Fruit fly (Drosophila melanogaster) whole organism, embryonic: Measurements from ENCODE around the gene CG43448.

Experiments used
- Antp ChIP-seq: fragments of 200-800 bp; sonication (Bioruptor generic); optimal IDR thresholded peaks from 3 replicates; lab custom pipeline; 2016; ENCODE audit warnings: missing biosample characterization, missing genetic modification characterization
- B-H1 ChIP-seq: fragments of 200-800 bp; sonication (Bioruptor generic); IDR thresholded peaks from 3 replicates; pipeline ENCODE4 v1.3.6; 2022; ENCODE audit warnings: missing biosample characterization, missing genetic modification characterization
- Bdp1 ChIP-seq: fragments of 200-800 bp; sonication (Bioruptor generic); optimal IDR thresholded peaks from 3 replicates; lab custom pipeline; 2016; ENCODE audit warnings: missing biosample characterization, missing genetic modification characterization
- Bteb2 ChIP-seq: fragments of 200-800 bp; sonication (Bioruptor generic); optimal IDR thresholded peaks from 2 replicates; lab custom pipeline; 2016; ENCODE audit warnings: missing biosample characterization, missing genetic modification characterization
- CG10654 ChIP-seq: fragments of 200-800 bp; sonication (Bioruptor generic); optimal IDR thresholded peaks from 2 replicates; lab custom pipeline; 2016; ENCODE audit warnings: missing biosample characterization, missing genetic modification characterization
- CG11247 ChIP-seq: fragments of 200-800 bp; sonication (Bioruptor generic); IDR thresholded peaks from 2 replicates; pipeline ENCODE4 v1.3.6; 2022; ENCODE audit warnings: missing biosample characterization, missing genetic modification characterization
- CG11723 ChIP-seq: fragments of 200-800 bp; sonication (Bioruptor generic); optimal IDR thresholded peaks from 2 replicates; lab custom pipeline; 2017; ENCODE audit warnings: missing biosample characterization, mild to moderate bottlenecking, missing genetic modification characterization
- CG12236 ChIP-seq: fragments of 200-800 bp; sonication (Bioruptor generic); optimal IDR thresholded peaks from 2 replicates; lab custom pipeline; 2016; ENCODE audit warnings: missing biosample characterization, missing genetic modification characterization
- CG12391 ChIP-seq: fragments of 200-800 bp; sonication (Bioruptor generic); optimal IDR thresholded peaks from 3 replicates; lab custom pipeline; 2018; ENCODE audit warnings: missing biosample characterization, mild to moderate bottlenecking, missing genetic modification characterization, moderate library complexity
- CG13287 ChIP-seq: fragments of 200-800 bp; sonication (Bioruptor generic); IDR thresholded peaks from 2 replicates; pipeline ENCODE4 v1.3.6; 2022; ENCODE audit warnings: missing biosample characterization, missing genetic modification characterization; ENCODE audit not compliant: partially characterized antibody
- CG13894 ChIP-seq: fragments of 200-800 bp; sonication (Bioruptor generic); optimal IDR thresholded peaks from 3 replicates; lab custom pipeline; 2018; ENCODE audit warnings: missing biosample characterization, mild to moderate bottlenecking, missing genetic modification characterization, moderate library complexity
- CG15073 ChIP-seq: fragments of 200-800 bp; sonication (Bioruptor generic); optimal IDR thresholded peaks from 2 replicates; lab custom pipeline; 2016; ENCODE audit warnings: missing biosample characterization, missing genetic modification characterization
- CG1603 ChIP-seq: fragments of 200-800 bp; sonication (Bioruptor generic); optimal IDR thresholded peaks from 2 replicates; lab custom pipeline; 2019; ENCODE audit warnings: missing biosample characterization, mild to moderate bottlenecking, missing genetic modification characterization, moderate library complexity
- CG17359 ChIP-seq: fragments of 200-800 bp; sonication (Bioruptor generic); optimal IDR thresholded peaks from 3 replicates; lab custom pipeline; 2018; ENCODE audit warnings: missing biosample characterization, mild to moderate bottlenecking, missing genetic modification characterization, moderate library complexity
- CG17385 ChIP-seq: fragments of 200-800 bp; sonication (Bioruptor generic); optimal IDR thresholded peaks from 3 replicates; lab custom pipeline; 2018; ENCODE audit warnings: missing biosample characterization, mild to moderate bottlenecking, missing genetic modification characterization
- CG17829 ChIP-seq: fragments of 200-800 bp; optimal IDR thresholded peaks from 2 replicates; lab custom pipeline; 2019; ENCODE audit warnings: missing biosample characterization, mild to moderate bottlenecking, missing genetic modification characterization, moderate library complexity
- CG2712 ChIP-seq: fragments of 200-800 bp; optimal IDR thresholded peaks from 3 replicates; lab custom pipeline; 2019; ENCODE audit warnings: missing biosample characterization, mild to moderate bottlenecking, missing genetic modification characterization, moderate library complexity
- CG2875 ChIP-seq: fragments of 200-800 bp; sonication (Bioruptor generic); optimal IDR thresholded peaks from 2 replicates; lab custom pipeline; 2017; ENCODE audit warnings: missing biosample characterization, mild to moderate bottlenecking, missing genetic modification characterization, missing genetic modification reagents
- CG32767 ChIP-seq: fragments of 200-800 bp; sonication (Bioruptor generic); IDR thresholded peaks from 2 replicates; pipeline ENCODE4 v1.3.6; 2022; ENCODE audit warnings: missing biosample characterization, missing genetic modification characterization
- CG34224 ChIP-seq: fragments of 200-800 bp; sonication (Bioruptor generic); IDR thresholded peaks from 3 replicates; pipeline ENCODE4 v1.3.6; 2022; ENCODE audit warnings: missing biosample characterization, missing genetic modification characterization; ENCODE audit not compliant: partially characterized antibody
- CG6272 ChIP-seq: fragments of 200-800 bp; sonication (Bioruptor generic); IDR thresholded peaks from 2 replicates; pipeline ENCODE4 v1.3.6; 2022; ENCODE audit warnings: missing biosample characterization, missing genetic modification characterization
- CG6791 ChIP-seq: fragments of 200-800 bp; sonication (Bioruptor generic); IDR thresholded peaks from 3 replicates; pipeline ENCODE4 v1.3.6; 2022; ENCODE audit warnings: missing biosample characterization, missing genetic modification characterization; ENCODE audit not compliant: partially characterized antibody
- CG7987 ChIP-seq: fragments of 200-800 bp; sonication (Bioruptor generic); optimal IDR thresholded peaks from 2 replicates; lab custom pipeline; 2018; ENCODE audit warnings: missing biosample characterization, mild to moderate bottlenecking, missing genetic modification characterization, moderate library complexity
- CTCF ChIP-seq: fragments of 200-800 bp; sonication (Bioruptor generic); optimal IDR thresholded peaks from 2 replicates; lab custom pipeline; 2017; ENCODE audit warnings: missing biosample characterization, mild to moderate bottlenecking, missing genetic modification characterization, moderate library complexity
- D ChIP-seq, 2 experiments: fragments of 200-800 bp in 1 of 2; fragments of >200 bp in 1 of 2; sonication (Bioruptor generic) in 1 of 2; optimal IDR thresholded peaks; 2 replicates in 1 of 2; 3 replicates in 1 of 2; lab custom pipeline; 2017; ENCODE audit warnings: mild to moderate bottlenecking in 1 of 2, missing biosample characterization in 1 of 2, missing genetic modification characterization in 1 of 2, missing genetic modification reagents in 1 of 2
- Deaf1 ChIP-seq: fragments of 200-800 bp; optimal IDR thresholded peaks from 3 replicates; lab custom pipeline; 2019; ENCODE audit warnings: missing biosample characterization, mild to moderate bottlenecking, missing genetic modification characterization, moderate library complexity
- HLH3B ChIP-seq: fragments of 200-800 bp; sonication (Bioruptor generic); IDR thresholded peaks from 2 replicates; pipeline ENCODE4 v1.3.6; 2022; ENCODE audit warnings: missing biosample characterization, missing genetic modification characterization
- HLH4C ChIP-seq: fragments of 200-800 bp; sonication (Bioruptor generic); IDR thresholded peaks from 3 replicates; pipeline ENCODE4 v1.3.6; 2022; ENCODE audit warnings: missing biosample characterization, missing genetic modification characterization; ENCODE audit not compliant: partially characterized antibody
- Hand ChIP-seq: fragments of 200-800 bp; sonication (Bioruptor generic); optimal IDR thresholded peaks from 2 replicates; lab custom pipeline; 2017; ENCODE audit warnings: mild to moderate bottlenecking, missing biosample characterization, missing genetic modification reagents, missing genetic modification characterization
- Med ChIP-seq: fragments of 200-800 bp; sonication (Bioruptor generic); peaks from one replicate; lab custom pipeline; 2016; ENCODE audit warnings: missing biosample characterization, missing genetic modification characterization, mild to moderate bottlenecking, inconsistent platforms, moderate library complexity
- Meics ChIP-seq: fragments of 200-800 bp; sonication (Bioruptor generic); optimal IDR thresholded peaks from 2 replicates; lab custom pipeline; 2017; ENCODE audit warnings: missing biosample characterization, mild to moderate bottlenecking, missing genetic modification characterization
- Mes4 ChIP-seq: fragments of 200-800 bp; sonication (Bioruptor generic); optimal IDR thresholded peaks from 2 replicates; lab custom pipeline; 2016; ENCODE audit warnings: missing biosample characterization, missing genetic modification characterization
- Oli ChIP-seq: fragments of 200-800 bp; sonication (Bioruptor generic); optimal IDR thresholded peaks from 2 replicates; lab custom pipeline; 2018; ENCODE audit warnings: missing biosample characterization, mild to moderate bottlenecking, missing genetic modification characterization, moderate library complexity
- TFAM ChIP-seq: fragments of 200-800 bp; sonication (Bioruptor generic); optimal IDR thresholded peaks from 2 replicates; lab custom pipeline; 2017; ENCODE audit warnings: missing biosample characterization, missing genetic modification characterization, inconsistent platforms
- aop ChIP-seq: fragments of 200-800 bp; sonication (Bioruptor generic); IDR thresholded peaks from 2 replicates; pipeline ENCODE4 v1.3.6; 2022; ENCODE audit warnings: missing biosample characterization, missing genetic modification characterization
- ash1 ChIP-seq: fragments of 200-800 bp; sonication (Bioruptor generic); optimal IDR thresholded peaks from 2 replicates; lab custom pipeline; 2018; ENCODE audit warnings: missing biosample characterization, mild to moderate bottlenecking, missing genetic modification characterization
- bowl ChIP-seq: fragments of 200-800 bp; sonication (Bioruptor generic); IDR thresholded peaks from 2 replicates; pipeline ENCODE4 v1.3.6; 2022; ENCODE audit warnings: missing biosample characterization, missing genetic modification characterization
- cad ChIP-seq: fragments of >200 bp; optimal IDR thresholded peaks from 2 replicates; lab custom pipeline; 2017; ENCODE audit warnings: missing biosample characterization, missing genetic modification characterization
- croc ChIP-seq: fragments of 200-800 bp; sonication (Bioruptor generic); conservative IDR thresholded peaks from 3 replicates; pipeline ENCODE4 v1.3.6; 2022; ENCODE audit warnings: missing biosample characterization, missing genetic modification characterization
- hth ChIP-seq: fragments of >200 bp; optimal IDR thresholded peaks from 2 replicates; lab custom pipeline; 2017; ENCODE audit warnings: inconsistent platforms
- ind ChIP-seq: fragments of 200-800 bp; sonication (Bioruptor generic); optimal IDR thresholded peaks from 3 replicates; lab custom pipeline; 2016; ENCODE audit warnings: missing biosample characterization, missing genetic modification characterization
- inv ChIP-seq: fragments of 200-800 bp; sonication (Bioruptor generic); IDR thresholded peaks from 2 replicates; pipeline ENCODE4 v1.3.6; 2022; ENCODE audit warnings: missing biosample characterization, missing genetic modification characterization; ENCODE audit not compliant: partially characterized antibody
- oc ChIP-seq: fragments of 200-800 bp; sonication (Bioruptor generic); optimal IDR thresholded peaks from 2 replicates; lab custom pipeline; 2018; ENCODE audit warnings: missing biosample characterization, mild to moderate bottlenecking, missing genetic modification characterization, moderate library complexity
- scrt ChIP-seq: fragments of 200-800 bp; sonication (Bioruptor generic); optimal IDR thresholded peaks from 2 replicates; lab custom pipeline; 2018; ENCODE audit warnings: missing biosample characterization, mild to moderate bottlenecking, missing genetic modification characterization, moderate library complexity
- sens ChIP-seq: fragments of 200-800 bp; sonication (Bioruptor generic); peaks from one replicate; lab custom pipeline; 2016; ENCODE audit warnings: missing biosample characterization, missing genetic modification characterization
- sqz ChIP-seq: fragments of 200-800 bp; sonication (Bioruptor generic); optimal IDR thresholded peaks from 3 replicates; lab custom pipeline; 2018; ENCODE audit warnings: missing biosample characterization, mild to moderate bottlenecking, missing genetic modification characterization
- unc-4 ChIP-seq: fragments of 200-800 bp; sonication (Bioruptor generic); IDR thresholded peaks from 2 replicates; pipeline ENCODE4 v1.3.6; 2022; ENCODE audit warnings: missing biosample characterization, missing genetic modification characterization; ENCODE audit not compliant: partially characterized antibody
- wek ChIP-seq: fragments of 200-800 bp; sonication (Bioruptor generic); optimal IDR thresholded peaks from 3 replicates; lab custom pipeline; 2018; ENCODE audit warnings: missing biosample characterization, mild to moderate bottlenecking, missing genetic modification characterization, moderate library complexity
- yki ChIP-seq: fragments of >200 bp; optimal IDR thresholded peaks from 3 replicates; lab custom pipeline; 2018

CG43448 gene

DNA sequence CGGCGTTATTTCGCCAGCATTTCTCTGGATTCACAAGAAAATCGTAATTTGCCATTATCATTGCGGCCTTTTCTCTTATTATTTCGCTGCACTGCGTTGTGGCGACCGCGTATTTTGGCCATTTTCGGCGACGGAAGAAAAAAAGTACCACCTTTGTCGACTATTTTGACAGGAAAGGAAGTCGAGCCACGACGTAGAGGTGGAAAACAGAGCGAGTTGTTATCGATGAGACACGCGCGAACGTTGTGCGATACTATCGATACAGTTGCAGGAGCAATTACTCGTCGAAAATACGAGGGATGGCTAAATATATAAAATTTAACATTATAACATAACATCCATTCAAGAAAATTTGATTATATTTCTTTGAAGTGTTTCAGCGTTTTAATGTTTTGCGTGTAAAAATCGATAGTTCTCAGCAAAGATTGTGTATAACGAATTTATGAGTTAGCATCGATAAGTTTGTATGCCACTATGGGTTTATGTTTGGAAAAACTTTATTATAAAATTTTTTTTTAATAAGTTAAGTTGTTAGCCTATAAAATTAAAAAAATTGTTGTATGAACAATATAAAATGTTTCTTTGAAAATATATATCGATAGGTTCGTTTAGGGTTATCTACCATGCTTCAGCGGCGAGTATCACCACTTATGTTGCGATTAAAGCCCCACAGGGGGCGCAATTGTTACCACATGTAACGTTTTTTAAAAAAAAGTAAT, 28.6 kb downstream of the CG43448 start, which contains the start of gene RpS7:
RpS7 (minus strand) TSS at position 255 of the 719 bp plus-strand sequence.
- TF ChIP-seq Hand (GFP tag; lab: Kevin White, UChicago) (peak; percentile 69), TFAM (GFP tag; lab: Kevin White, UChicago) (peak; percentile 20), bowl (GFP tag; lab: Robert Waterston, UW) (peak; percentile 65), cad (GFP tag; lab: Kevin White, UChicago) (no peak), CG7987 (peak; percentile 93), sens (GFP tag; lab: Kevin White, UChicago) (peak; percentile 92), HLH4C (peak; percentile 96), Deaf1 (tag; lab: Kevin White, UChicago) (peak; percentile 35), wek (peak; percentile 88), Oli (tag; lab: Kevin White, UChicago) (peak; percentile 46), Bteb2 (GFP tag; lab: Kevin White, UChicago) (peak; percentile 21), D (optimal IDR thresholded peaks at IDR 0.05; lab: Kevin White, UChicago) (no peak), D (GFP tag; optimal IDR thresholded peaks at IDR 0.05; lab: Kevin White, UChicago) (peak; percentile 46), aop (GFP tag; lab: Robert Waterston, UW) (no peak), inv (GFP tag; lab: Robert Waterston, UW) (peak; percentile 98), CG2712 (tag; lab: Kevin White, UChicago) (peak; percentile 69), CG34224 (GFP tag; lab: Robert Waterston, UW) (peak; percentile 97), ash1 (GFP tag; lab: Kevin White, UChicago) (peak; percentile 42), HLH3B (GFP tag; lab: Robert Waterston, UW) (peak; percentile 70), CG17829 (tag; lab: Kevin White, UChicago) (peak; percentile 78), oc (tag; lab: Kevin White, UChicago) (peak; percentile 32), croc (peak; percentile 62; the same call in 2 of the 3 replicates), Med (GFP tag; lab: Kevin White, UChicago) (peak; percentile 96), CG6272 (GFP tag; lab: Robert Waterston, UW) (peak; percentile 76), ind (peak; percentile 35), sqz (peak; percentile 71), B-H1 (peak; percentile 45; the same call in 2 of the 3 replicates), CG15073 (no peak), CG11723 (GFP tag; lab: Kevin White, UChicago) (peak; percentile 60), CG12236 (GFP tag; lab: Kevin White, UChicago) (no peak), Bdp1 (GFP tag; lab: Kevin White, UChicago) (peak; percentile 53), Antp (GFP tag; lab: Kevin White, UChicago) (no peak), Meics (GFP tag; lab: Kevin White, UChicago) (peak; percentile 87), scrt (GFP tag; lab: Kevin White, UChicago) (peak; percentile 75), CG10654 (GFP tag; lab: Kevin White, UChicago) (peak; percentile 55), Mes4 (peak; percentile 82), CTCF (GFP tag; lab: Kevin White, UChicago) (peak; percentile 92), CG17359 (tag; lab: Kevin White, UChicago) (peak; percentile 67), CG2875 (GFP tag; lab: Kevin White, UChicago) (peak; percentile 67), CG6791 (peak; percentile 94), CG32767 (GFP tag; lab: Robert Waterston, UW) (0 out of 2 replicates have a peak, but pooled peaks have one; percentile 43), CG17385 (GFP tag; lab: Kevin White, UChicago) (peak; percentile 83), CG11247 (peak; percentile 82), CG13894 (peak; percentile 72), CG1603 (peak; percentile 73), hth (lab: Kevin White, UChicago) (no peak), CG12391 (tag; lab: Kevin White, UChicago) (peak; percentile 72), unc-4 (GFP tag; lab: Robert Waterston, UW) (peak; percentile 96), CG13287 (GFP tag; lab: Robert Waterston, UW) (peak; percentile 97), yki (lab: Kevin White, UChicago) (no peak)
